Fruit fly (Drosophila melanogaster) whole organism, embryonic: Measurements from ENCODE around the gene CG11975.

Source experiments
- Atf3 ChIP-seq: fragments of 200-800 bp; sonication (Bioruptor generic); optimal IDR thresholded peaks from 3 replicates; lab custom pipeline; 2016; ENCODE audit warnings: missing biosample characterization, missing genetic modification characterization
- CG12659 ChIP-seq: fragments of 200-800 bp; sonication (Bioruptor generic); optimal IDR thresholded peaks from 3 replicates; lab custom pipeline; 2017; ENCODE audit warnings: mild to moderate bottlenecking, missing biosample characterization, missing genetic modification reagents, missing genetic modification characterization
- CG13624 ChIP-seq: fragments of 200-800 bp; sonication (Bioruptor generic); optimal IDR thresholded peaks from 2 replicates; lab custom pipeline; 2016; ENCODE audit warnings: missing biosample characterization, missing genetic modification characterization
- CG13894 ChIP-seq: fragments of 200-800 bp; sonication (Bioruptor generic); optimal IDR thresholded peaks from 3 replicates; lab custom pipeline; 2018; ENCODE audit warnings: missing biosample characterization, mild to moderate bottlenecking, missing genetic modification characterization, moderate library complexity
- CG14667 ChIP-seq: fragments of 200-800 bp; sonication (Bioruptor generic); IDR thresholded peaks from 2 replicates; pipeline ENCODE4 v1.3.6; 2022; ENCODE audit warnings: missing biosample characterization, missing genetic modification characterization
- CG14710 ChIP-seq: fragments of 200-800 bp; sonication (Bioruptor generic); optimal IDR thresholded peaks from 3 replicates; lab custom pipeline; 2019; ENCODE audit warnings: missing biosample characterization, mild to moderate bottlenecking, missing genetic modification characterization, moderate library complexity
- CG15269 ChIP-seq: fragments of 200-800 bp; sonication (Bioruptor generic); optimal IDR thresholded peaks from 2 replicates; lab custom pipeline; 2018; ENCODE audit warnings: missing biosample characterization, mild to moderate bottlenecking, missing genetic modification characterization, moderate library complexity
- CG15601 ChIP-seq: fragments of 200-800 bp; sonication (Bioruptor generic); optimal IDR thresholded peaks from 3 replicates; lab custom pipeline; 2019; ENCODE audit warnings: missing biosample characterization, mild to moderate bottlenecking, missing genetic modification characterization, moderate library complexity
- CG17612 ChIP-seq: fragments of 200-800 bp; sonication (Bioruptor generic); IDR thresholded peaks from 2 replicates; pipeline ENCODE4 v1.3.6; 2022; ENCODE audit warnings: missing biosample characterization, missing genetic modification characterization
- CG1792 ChIP-seq: fragments of 200-800 bp; sonication (Bioruptor generic); optimal IDR thresholded peaks from 2 replicates; lab custom pipeline; 2016; ENCODE audit warnings: missing biosample characterization, missing genetic modification characterization
- CG18262 ChIP-seq: fragments of 200-800 bp; optimal IDR thresholded peaks from 3 replicates; lab custom pipeline; 2019; ENCODE audit warnings: missing biosample characterization, mild to moderate bottlenecking, missing genetic modification characterization, moderate library complexity
- CG2712 ChIP-seq: fragments of 200-800 bp; optimal IDR thresholded peaks from 3 replicates; lab custom pipeline; 2019; ENCODE audit warnings: missing biosample characterization, mild to moderate bottlenecking, missing genetic modification characterization, moderate library complexity
- CG30020 ChIP-seq: fragments of 200-800 bp; optimal IDR thresholded peaks from 2 replicates; lab custom pipeline; 2019; ENCODE audit warnings: missing biosample characterization, mild to moderate bottlenecking, missing genetic modification characterization, moderate library complexity
- CG32532 ChIP-seq: fragments of 200-800 bp; sonication (Bioruptor generic); IDR thresholded peaks from 2 replicates; pipeline ENCODE4 v1.3.6; 2022; ENCODE audit warnings: missing biosample characterization, missing genetic modification characterization
- CG32772 ChIP-seq: fragments of 200-800 bp; sonication (Bioruptor generic); IDR thresholded peaks from 2 replicates; pipeline ENCODE4 v1.3.6; 2022; ENCODE audit warnings: missing biosample characterization, missing genetic modification characterization
- CG4282 ChIP-seq: fragments of 200-800 bp; sonication (Bioruptor generic); optimal IDR thresholded peaks from 2 replicates; lab custom pipeline; 2016; ENCODE audit warnings: missing biosample characterization, missing genetic modification characterization
- CG4854 ChIP-seq: fragments of 200-800 bp; sonication (Bioruptor generic); optimal IDR thresholded peaks from 2 replicates; lab custom pipeline; 2016; ENCODE audit warnings: missing biosample characterization, missing genetic modification characterization, inconsistent platforms
- CG6765 ChIP-seq: fragments of 200-800 bp; sonication (Bioruptor generic); optimal IDR thresholded peaks from 3 replicates; lab custom pipeline; 2017; ENCODE audit warnings: missing biosample characterization, mild to moderate bottlenecking, missing genetic modification characterization
- CG9797 ChIP-seq: fragments of 200-800 bp; sonication (Bioruptor generic); optimal IDR thresholded peaks from 3 replicates; lab custom pipeline; 2018; ENCODE audit warnings: missing biosample characterization, mild to moderate bottlenecking, missing genetic modification characterization
- CG9876 ChIP-seq: fragments of 200-800 bp; sonication (Bioruptor generic); optimal IDR thresholded peaks from 2 replicates; lab custom pipeline; 2016; ENCODE audit warnings: missing biosample characterization, missing genetic modification characterization
- Chrac-16 ChIP-seq: fragments of 200-800 bp; sonication (Bioruptor generic); optimal IDR thresholded peaks from 3 replicates; lab custom pipeline; 2016; ENCODE audit warnings: missing biosample characterization, missing genetic modification characterization
- CoRest ChIP-seq: fragments of 200-800 bp; sonication (Bioruptor generic); optimal IDR thresholded peaks from 3 replicates; lab custom pipeline; 2018; ENCODE audit warnings: missing biosample characterization, mild to moderate bottlenecking, missing genetic modification characterization, moderate library complexity
- Doc2 ChIP-seq: fragments of 200-800 bp; sonication (Bioruptor generic); IDR thresholded peaks from 2 replicates; pipeline ENCODE4 v1.3.6; 2022; ENCODE audit warnings: missing biosample characterization, missing genetic modification characterization
- E2f2 ChIP-seq: fragments of 200-800 bp; sonication (Bioruptor generic); IDR thresholded peaks from 2 replicates; pipeline ENCODE4 v1.3.6; 2022; ENCODE audit warnings: missing biosample characterization, missing genetic modification characterization
- Fer1 ChIP-seq: fragments of 200-800 bp; sonication (Bioruptor generic); optimal IDR thresholded peaks from 2 replicates; lab custom pipeline; 2017; ENCODE audit warnings: missing biosample characterization, mild to moderate bottlenecking, missing genetic modification characterization
- HLH4C ChIP-seq: fragments of 200-800 bp; sonication (Bioruptor generic); IDR thresholded peaks from 3 replicates; pipeline ENCODE4 v1.3.6; 2022; ENCODE audit warnings: missing biosample characterization, missing genetic modification characterization; ENCODE audit not compliant: partially characterized antibody
- Hr78 ChIP-seq, 2 experiments: fragments of 200-800 bp in 1 of 2; fragments of >200 bp in 1 of 2; sonication (Bioruptor generic) in 1 of 2; optimal IDR thresholded peaks; 2 replicates each; lab custom pipeline; 2017 to 2019; ENCODE audit warnings: missing biosample characterization in 2 of 2, missing genetic modification characterization in 2 of 2, mild to moderate bottlenecking in 1 of 2, moderate library complexity in 1 of 2
- Med ChIP-seq: fragments of 200-800 bp; sonication (Bioruptor generic); peaks from one replicate; lab custom pipeline; 2016; ENCODE audit warnings: missing biosample characterization, missing genetic modification characterization, mild to moderate bottlenecking, inconsistent platforms, moderate library complexity
- Meics ChIP-seq: fragments of 200-800 bp; sonication (Bioruptor generic); optimal IDR thresholded peaks from 2 replicates; lab custom pipeline; 2017; ENCODE audit warnings: missing biosample characterization, mild to moderate bottlenecking, missing genetic modification characterization
- Nf-YB ChIP-seq: fragments of 200-800 bp; sonication (Bioruptor generic); optimal IDR thresholded peaks from 3 replicates; lab custom pipeline; 2019; ENCODE audit warnings: missing biosample characterization, mild to moderate bottlenecking, missing genetic modification characterization, moderate library complexity
- Optix ChIP-seq: fragments of 200-800 bp; sonication (Bioruptor generic); IDR thresholded peaks from 3 replicates; pipeline ENCODE4 v1.3.6; 2022; ENCODE audit warnings: missing biosample characterization, missing genetic modification characterization
- Side ChIP-seq: fragments of 200-800 bp; sonication (Bioruptor generic); optimal IDR thresholded peaks from 2 replicates; lab custom pipeline; 2016; ENCODE audit warnings: missing biosample characterization, missing genetic modification characterization
- ac ChIP-seq: fragments of 200-800 bp; sonication (Bioruptor generic); optimal IDR thresholded peaks from 3 replicates; lab custom pipeline; 2017; ENCODE audit warnings: missing biosample characterization, mild to moderate bottlenecking, missing genetic modification characterization
- ato ChIP-seq: fragments of 200-800 bp; sonication (Bioruptor generic); IDR thresholded peaks from 2 replicates; pipeline ENCODE4 v1.3.6; 2022; ENCODE audit warnings: missing biosample characterization, missing genetic modification characterization; ENCODE audit not compliant: partially characterized antibody
- bsh ChIP-seq, 2 experiments: fragments of 200-800 bp; sonication (Bioruptor generic); optimal IDR thresholded peaks; 2 replicates each; lab custom pipeline; 2017 to 2018; ENCODE audit warnings: mild to moderate bottlenecking in 2 of 2, missing biosample characterization in 2 of 2, missing genetic modification characterization in 2 of 2, moderate library complexity in 1 of 2
- crp ChIP-seq, 2 experiments: fragments of 200-800 bp; sonication (Bioruptor generic); optimal IDR thresholded peaks; 2 replicates in 1 of 2; 3 replicates in 1 of 2; lab custom pipeline; 2017; ENCODE audit warnings: missing biosample characterization in 2 of 2, missing genetic modification characterization in 2 of 2, mild to moderate bottlenecking in 1 of 2, moderate library complexity in 1 of 2
- cwo ChIP-seq: fragments of 200-800 bp; sonication (Bioruptor generic); optimal IDR thresholded peaks from 3 replicates; lab custom pipeline; 2017; ENCODE audit warnings: missing biosample characterization, missing genetic modification characterization, mild to moderate bottlenecking, moderate library complexity, missing genetic modification reagents
- gem ChIP-seq: fragments of 200-800 bp; sonication (Bioruptor generic); optimal IDR thresholded peaks from 2 replicates; lab custom pipeline; 2019; ENCODE audit warnings: missing biosample characterization, mild to moderate bottlenecking, missing genetic modification characterization, moderate library complexity
- inv ChIP-seq: fragments of 200-800 bp; sonication (Bioruptor generic); IDR thresholded peaks from 2 replicates; pipeline ENCODE4 v1.3.6; 2022; ENCODE audit warnings: missing biosample characterization, missing genetic modification characterization; ENCODE audit not compliant: partially characterized antibody
- jumu ChIP-seq: fragments of 200-800 bp; sonication (Bioruptor generic); optimal IDR thresholded peaks from 3 replicates; lab custom pipeline; 2016; ENCODE audit warnings: missing biosample characterization, missing genetic modification characterization
- maf-S ChIP-seq: fragments of 200-800 bp; sonication (Bioruptor generic); optimal IDR thresholded peaks from 2 replicates; lab custom pipeline; 2016; ENCODE audit warnings: missing biosample characterization, missing genetic modification characterization
- schlank ChIP-seq: fragments of 200-800 bp; sonication (Bioruptor generic); optimal IDR thresholded peaks from 2 replicates; lab custom pipeline; 2018; ENCODE audit warnings: missing biosample characterization, mild to moderate bottlenecking, missing genetic modification characterization
- slbo ChIP-seq: fragments of 200-800 bp; sonication (Bioruptor generic); IDR thresholded peaks from 2 replicates; pipeline ENCODE4 v1.3.6; 2022; ENCODE audit warnings: missing biosample characterization, missing genetic modification characterization
- sna ChIP-seq: fragments of 200-800 bp; sonication (Bioruptor generic); IDR thresholded peaks from 2 replicates; pipeline ENCODE4 v1.3.6; 2022; ENCODE audit warnings: missing biosample characterization, missing genetic modification characterization; ENCODE audit not compliant: partially characterized antibody
- stwl ChIP-seq: fragments of 200-800 bp; sonication (Bioruptor generic); optimal IDR thresholded peaks from 3 replicates; lab custom pipeline; 2018; ENCODE audit warnings: missing biosample characterization, mild to moderate bottlenecking, missing genetic modification characterization, moderate library complexity
- tna ChIP-seq: fragments of 200-800 bp; sonication (Bioruptor generic); IDR thresholded peaks from 2 replicates; pipeline ENCODE4 v1.3.6; 2022; ENCODE audit warnings: missing biosample characterization, missing genetic modification characterization; ENCODE audit not compliant: partially characterized antibody
- unpg ChIP-seq: fragments of 200-800 bp; sonication (Bioruptor generic); optimal IDR thresholded peaks from 3 replicates; lab custom pipeline; 2018; ENCODE audit warnings: missing biosample characterization, mild to moderate bottlenecking, missing genetic modification characterization, moderate library complexity
- usp ChIP-seq: fragments of >200 bp; optimal IDR thresholded peaks from 2 replicates; lab custom pipeline; 2017; ENCODE audit warnings: missing biosample characterization, missing genetic modification characterization
- wdn ChIP-seq: fragments of 200-800 bp; sonication (Bioruptor generic); IDR thresholded peaks from 2 replicates; pipeline ENCODE4 v1.3.6; 2022; ENCODE audit warnings: missing biosample characterization, missing genetic modification characterization

CG11975 gene

DNA sequence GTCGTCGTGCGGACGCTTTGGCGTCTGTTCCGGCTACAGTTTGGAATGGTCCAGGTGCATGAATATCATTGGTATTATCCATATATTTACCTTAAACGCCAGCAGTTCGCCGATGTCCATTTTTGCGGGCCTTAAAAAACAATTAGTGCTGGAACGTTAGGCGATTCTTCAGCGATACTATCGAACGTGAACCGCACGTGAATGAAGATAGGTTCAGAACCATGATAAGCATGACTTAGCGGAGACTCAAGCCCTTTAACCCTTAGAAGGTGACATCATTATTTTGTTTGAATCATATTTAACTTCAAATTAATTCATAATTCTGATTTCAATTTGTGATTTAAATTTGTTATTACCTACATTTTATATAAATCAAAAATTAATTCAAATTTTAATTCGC, 48.2 kb upstream of the CG11975 start, which contains the start of gene CG11964 (continued):
- TF ChIP-seq bsh (GFP tag; optimal IDR thresholded peaks at IDR 0.05; lab: Kevin White, UChicago): peak in 1 of 2 experiments; percentile 32
- peak; percentile 78 for TF ChIP-seq CG32532 (GFP tag; lab: Robert Waterston, UW)
- TF ChIP-seq CG4282 (GFP tag; lab: Kevin White, UChicago): peak; percentile 19
- peak; percentile 78 for TF ChIP-seq E2f2 (GFP tag; lab: Robert Waterston, UW)
- peak; percentile 53 for TF ChIP-seq CG9797 (GFP tag; lab: Kevin White, UChicago)
- TF ChIP-seq CG15601 (tag; lab: Kevin White, UChicago): peak; percentile 39
- peak; percentile 62 for TF ChIP-seq Chrac-16 (GFP tag; lab: Kevin White, UChicago)
- TF ChIP-seq jumu (GFP tag; lab: Kevin White, UChicago): peak; percentile 60
- TF ChIP-seq CG30020 (tag; lab: Kevin White, UChicago): peak; percentile 28
- peak; percentile 11 for TF ChIP-seq CG1792 (GFP tag; lab: Kevin White, UChicago)
- TF ChIP-seq Hr78 (GFP tag; optimal IDR thresholded peaks at IDR 0.05; lab: Kevin White, UChicago): no peak
- TF ChIP-seq CG17612 (GFP tag; lab: Robert Waterston, UW): no peak
- 0 out of 3 replicates have a peak, but pooled peaks have one; percentile 31 for TF ChIP-seq Optix (GFP tag; lab: Robert Waterston, UW)
- TF ChIP-seq Atf3 (GFP tag; lab: Kevin White, UChicago): peak; percentile 28
- peak; percentile 84 for TF ChIP-seq slbo (GFP tag; lab: Robert Waterston, UW)
- peak; percentile 97 for TF ChIP-seq HLH4C (GFP tag; lab: Robert Waterston, UW)
- peak; percentile 35 for TF ChIP-seq CG4854 (GFP tag; lab: Kevin White, UChicago)
- peak; percentile 33 for TF ChIP-seq maf-S (GFP tag; lab: Kevin White, UChicago)
- TF ChIP-seq gem: peak; percentile 67
- peak; percentile 68 for TF ChIP-seq CoRest (tag; lab: Kevin White, UChicago)
- peak; percentile 34 for TF ChIP-seq CG18262
- TF ChIP-seq crp (GFP tag; optimal IDR thresholded peaks at IDR 0.05; lab: Kevin White, UChicago): no peak
- peak; percentile 99 for TF ChIP-seq tna (GFP tag; lab: Robert Waterston, UW)
- TF ChIP-seq Meics: peak; percentile 46
- peak; percentile 3 for TF ChIP-seq Nf-YB (GFP tag; lab: Kevin White, UChicago)
- TF ChIP-seq Fer1 (GFP tag; lab: Kevin White, UChicago): peak; percentile 48
- TF ChIP-seq CG32772: peak; percentile 29; the same call in 1 of the 2 replicates
- peak; percentile 67 for TF ChIP-seq CG13624 (GFP tag; lab: Kevin White, UChicago)
- TF ChIP-seq Med: peak; percentile 97
- TF ChIP-seq schlank (tag; lab: Kevin White, UChicago): no peak
- TF ChIP-seq unpg (GFP tag; lab: Kevin White, UChicago): peak; percentile 38
- peak; percentile 55 for TF ChIP-seq wdn
- no peak for TF ChIP-seq usp (GFP tag; lab: Kevin White, UChicago)
- TF ChIP-seq CG2712 (tag; lab: Kevin White, UChicago): peak; percentile 83
- TF ChIP-seq Doc2 (GFP tag; lab: Robert Waterston, UW): no peak
- TF ChIP-seq CG14710 (tag; lab: Kevin White, UChicago): peak; percentile 74
- peak; percentile 68 for TF ChIP-seq CG13894 (tag; lab: Kevin White, UChicago)
- TF ChIP-seq ac (GFP tag; lab: Kevin White, UChicago): no peak
- TF ChIP-seq stwl: peak; percentile 93
- TF ChIP-seq ato (GFP tag; lab: Robert Waterston, UW): peak; percentile 97
- TF ChIP-seq cwo: peak; percentile 99
- peak; percentile 100 for TF ChIP-seq inv (GFP tag; lab: Robert Waterston, UW)
- no peak for TF ChIP-seq CG6765 (GFP tag; lab: Kevin White, UChicago)
- TF ChIP-seq CG14667 (GFP tag; lab: Robert Waterston, UW): 0 out of 2 replicates have a peak, but pooled peaks have one; percentile 24
- TF ChIP-seq sna (GFP tag; lab: Robert Waterston, UW): peak; percentile 98
- peak; percentile 71 for TF ChIP-seq CG9876 (GFP tag; lab: Kevin White, UChicago)
- peak; percentile 67 for TF ChIP-seq Side (GFP tag; lab: Kevin White, UChicago)
- peak; percentile 45 for TF ChIP-seq CG15269 (tag; lab: Kevin White, UChicago)
- peak; percentile 69 for TF ChIP-seq CG12659
